Worm (Caenorhabditis elegans) whole organism, young adult: Measurements from ENCODE around the gene Y38F2AR.12.

Experiments used
- B0261.1 ChIP-seq: sonication (generic microtip); optimal IDR thresholded peaks from 2 replicates; lab custom pipeline; 2016; ENCODE audit warnings: mild to moderate bottlenecking, missing genetic modification characterization, moderate library complexity, missing compliant biosample characterization
- D2030.7 ChIP-seq: fragments of 200-800 bp; sonication (Bioruptor generic); IDR thresholded peaks from 2 replicates; pipeline ENCODE4 v1.3.6; 2022; ENCODE audit warnings: missing genetic modification reagents, missing genetic modification characterization, missing compliant biosample characterization
- F10E7.11 ChIP-seq: sonication (generic microtip); optimal IDR thresholded peaks from 2 replicates; lab custom pipeline; 2017; ENCODE audit warnings: mild to moderate bottlenecking, missing genetic modification characterization, moderate library complexity, missing compliant biosample characterization
- F33H1.4 ChIP-seq: fragments of 200-800 bp; sonication (Bioruptor generic); IDR thresholded peaks from 2 replicates; pipeline ENCODE4 v1.3.6; 2022; ENCODE audit warnings: missing genetic modification reagents, missing genetic modification characterization, missing compliant biosample characterization
- F39B2.1 ChIP-seq: fragments of 200-800 bp; sonication (Bioruptor generic); IDR thresholded peaks from 2 replicates; pipeline ENCODE4 v1.3.6; 2022; ENCODE audit warnings: missing genetic modification reagents, missing genetic modification characterization, missing compliant biosample characterization
- F55B11.4 ChIP-seq: sonication (generic microtip); optimal IDR thresholded peaks from 2 replicates; lab custom pipeline; 2016; ENCODE audit warnings: missing compliant biosample characterization, missing genetic modification characterization, borderline replicate concordance; ENCODE audit not compliant: insufficient read depth
- F57C9.4 ChIP-seq: sonication (generic microtip); optimal IDR thresholded peaks from 2 replicates; lab custom pipeline; 2017; ENCODE audit warnings: mild to moderate bottlenecking, missing genetic modification characterization, missing compliant biosample characterization
- T07F8.4 ChIP-seq: sonication (generic microtip); optimal IDR thresholded peaks from 2 replicates; lab custom pipeline; 2016; ENCODE audit warnings: mild to moderate bottlenecking, missing genetic modification characterization, moderate library complexity, missing compliant biosample characterization
- Y53G8AR.9 ChIP-seq: fragments of 200-800 bp; sonication (Bioruptor generic); conservative IDR thresholded peaks from 2 replicates; pipeline ENCODE4 v1.3.6; 2022; ENCODE audit warnings: missing genetic modification reagents, missing genetic modification characterization, missing compliant biosample characterization
- ZK185.1 ChIP-seq: sonication (generic microtip); optimal IDR thresholded peaks from 2 replicates; lab custom pipeline; 2016; ENCODE audit warnings: mild to moderate bottlenecking, missing genetic modification characterization, missing compliant biosample characterization; ENCODE audit not compliant: poor library complexity, severe bottlenecking
- akir-1 ChIP-seq: fragments of 200-800 bp; sonication (Bioruptor generic); optimal IDR thresholded peaks from 2 replicates; lab custom pipeline; 2018; ENCODE audit warnings: mild to moderate bottlenecking, missing genetic modification characterization, moderate library complexity, missing compliant biosample characterization
- ama-1 ChIP-seq, 3 experiments: fragments of 150-350 bp in 1 of 3; sonication (generic microtip) in 2 of 3; optimal IDR thresholded peaks; 2 replicates each; lab custom pipeline; 2014 to 2018; ENCODE audit warnings: missing biosample characterization in 2 of 3, missing genetic modification characterization in 2 of 3, missing genetic modification reagents in 2 of 3
- aptf-2 ChIP-seq: fragments of 200-800 bp; sonication (Bioruptor generic); conservative IDR thresholded peaks from 2 replicates; pipeline ENCODE4 v1.3.6; 2022; ENCODE audit warnings: missing genetic modification reagents, missing genetic modification characterization, missing compliant biosample characterization
- atf-7 ChIP-seq: sonication (generic microtip); optimal IDR thresholded peaks from 2 replicates; lab custom pipeline; 2017; ENCODE audit warnings: mild to moderate bottlenecking, missing genetic modification characterization, missing compliant biosample characterization
- attf-3 ChIP-seq: fragments of 200-800 bp; sonication (Bioruptor generic); conservative IDR thresholded peaks from 2 replicates; pipeline ENCODE4 v1.3.6; 2022; ENCODE audit warnings: missing genetic modification reagents, missing genetic modification characterization, missing compliant biosample characterization
- attf-5 ChIP-seq: fragments of 200-800 bp; sonication (Bioruptor generic); optimal IDR thresholded peaks from 2 replicates; lab custom pipeline; 2018; ENCODE audit warnings: mild to moderate bottlenecking, missing genetic modification characterization, missing compliant biosample characterization
- bed-2 ChIP-seq: fragments of 200-800 bp; sonication (Bioruptor generic); IDR thresholded peaks from 2 replicates; pipeline ENCODE4 v1.3.6; 2022; ENCODE audit warnings: missing genetic modification reagents, missing genetic modification characterization, missing compliant biosample characterization
- ccch-3 ChIP-seq: fragments of 200-800 bp; sonication (Bioruptor generic); optimal IDR thresholded peaks from 2 replicates; lab custom pipeline; 2018; ENCODE audit warnings: mild to moderate bottlenecking, missing genetic modification characterization, missing compliant biosample characterization
- ceh-40 ChIP-seq: fragments of 200-800 bp; sonication (Bioruptor generic); IDR thresholded peaks from 2 replicates; pipeline ENCODE4 v1.3.6; 2022; ENCODE audit warnings: missing genetic modification characterization, missing compliant biosample characterization
- ceh-58 ChIP-seq: fragments of 200-800 bp; sonication (Bioruptor generic); IDR thresholded peaks from 2 replicates; pipeline ENCODE4 v1.3.6; 2022; ENCODE audit warnings: missing genetic modification characterization, missing compliant biosample characterization
- ceh-91 ChIP-seq: fragments of 200-800 bp; sonication (Bioruptor generic); IDR thresholded peaks from 2 replicates; pipeline ENCODE4 v1.3.6; 2022; ENCODE audit warnings: missing genetic modification reagents, missing genetic modification characterization, missing compliant biosample characterization
- dpff-1 ChIP-seq: sonication (generic microtip); optimal IDR thresholded peaks from 2 replicates; lab custom pipeline; 2017; ENCODE audit warnings: mild to moderate bottlenecking, missing genetic modification characterization, missing compliant biosample characterization
- dpl-1 ChIP-seq: fragments of 150-350 bp; optimal IDR thresholded peaks from 2 replicates; lab custom pipeline; 2014; ENCODE audit warnings: missing biosample characterization, missing genetic modification reagents, missing genetic modification characterization
- efl-1 ChIP-seq: fragments of 150-350 bp; optimal IDR thresholded peaks from 2 replicates; lab custom pipeline; 2014; ENCODE audit warnings: missing biosample characterization, missing genetic modification reagents, missing genetic modification characterization
- egl-44 ChIP-seq: fragments of 200-800 bp; sonication (Bioruptor generic); IDR thresholded peaks from 2 replicates; pipeline ENCODE4 v1.3.6; 2022; ENCODE audit warnings: missing genetic modification reagents, missing genetic modification characterization, missing compliant biosample characterization
- hlh-26 ChIP-seq: fragments of 200-800 bp; sonication (Bioruptor generic); conservative IDR thresholded peaks from 2 replicates; pipeline ENCODE4 v1.3.6; 2022; ENCODE audit warnings: missing genetic modification reagents, missing genetic modification characterization, missing compliant biosample characterization
- hmg-1.2 ChIP-seq: fragments of 200-800 bp; sonication (Bioruptor generic); IDR thresholded peaks from 2 replicates; pipeline ENCODE4 v1.3.6; 2022; ENCODE audit warnings: missing genetic modification reagents, missing genetic modification characterization, missing compliant biosample characterization
- hmg-20 ChIP-seq: fragments of 200-800 bp; sonication (Bioruptor generic); IDR thresholded peaks from 2 replicates; pipeline ENCODE4 v1.3.6; 2022; ENCODE audit warnings: missing genetic modification reagents, missing genetic modification characterization, missing compliant biosample characterization
- let-526 ChIP-seq: fragments of 200-800 bp; sonication (Bioruptor generic); IDR thresholded peaks from 2 replicates; pipeline ENCODE4 v1.3.6; 2022; ENCODE audit warnings: missing genetic modification reagents, missing genetic modification characterization, missing compliant biosample characterization
- let-607 ChIP-seq, 2 experiments: fragments of 200-800 bp in 1 of 2; sonication (Bioruptor generic) in 1 of 2; sonication (generic microtip) in 1 of 2; optimal IDR thresholded peaks; 2 replicates each; lab custom pipeline; 2016 to 2018; ENCODE audit warnings: mild to moderate bottlenecking in 2 of 2, missing compliant biosample characterization in 2 of 2, missing genetic modification characterization in 2 of 2, moderate library complexity in 2 of 2, missing genotype in 1 of 2
- lin-26 ChIP-seq: fragments of 200-800 bp; sonication (Bioruptor generic); IDR thresholded peaks from 2 replicates; pipeline ENCODE4 v1.3.6; 2022; ENCODE audit warnings: missing genetic modification reagents, missing genetic modification characterization, missing compliant biosample characterization
- lin-40 ChIP-seq: sonication (generic microtip); optimal IDR thresholded peaks from 2 replicates; lab custom pipeline; 2016; ENCODE audit warnings: missing genetic modification characterization, mild to moderate bottlenecking, missing compliant biosample characterization, missing genotype, missing genetic modification reagents
- lin-54 ChIP-seq: fragments of 200-800 bp; sonication (Bioruptor generic); optimal IDR thresholded peaks from 2 replicates; lab custom pipeline; 2018; ENCODE audit warnings: mild to moderate bottlenecking, missing genetic modification characterization, missing compliant biosample characterization
- mcd-1 ChIP-seq: fragments of 200-800 bp; sonication (Bioruptor generic); IDR thresholded peaks from 2 replicates; pipeline ENCODE4 v1.3.6; 2022; ENCODE audit warnings: missing genetic modification reagents, missing genetic modification characterization, missing compliant biosample characterization
- mxl-1 ChIP-seq: sonication (generic microtip); optimal IDR thresholded peaks from 2 replicates; lab custom pipeline; 2016; ENCODE audit warnings: missing genetic modification characterization, missing compliant biosample characterization
- nhr-179 ChIP-seq: sonication (generic microtip); optimal IDR thresholded peaks from 2 replicates; lab custom pipeline; 2016; ENCODE audit warnings: mild to moderate bottlenecking, missing genetic modification characterization, missing compliant biosample characterization
- nhr-90 ChIP-seq: sonication (generic microtip); optimal IDR thresholded peaks from 2 replicates; lab custom pipeline; 2016; ENCODE audit warnings: missing genotype, mild to moderate bottlenecking, missing genetic modification characterization, missing compliant biosample characterization
- pbrm-1 ChIP-seq: fragments of 200-800 bp; sonication (Bioruptor generic); IDR thresholded peaks from 2 replicates; pipeline ENCODE4 v1.3.6; 2022; ENCODE audit warnings: missing genetic modification reagents, missing genetic modification characterization, missing compliant biosample characterization
- pha-4 ChIP-seq: fragments of 150-350 bp; sonication (generic microtip); optimal IDR thresholded peaks from 2 replicates; lab custom pipeline; 2014; ENCODE audit warnings: missing biosample characterization, missing genetic modification reagents, missing genetic modification characterization
- rpc-1 ChIP-seq, 2 experiments: fragments of 150-350 bp in 1 of 2; sonication (generic microtip) in 1 of 2; optimal IDR thresholded peaks; 2 replicates each; lab custom pipeline; 2014 to 2018; ENCODE audit warnings: missing biosample characterization in 1 of 2, missing genetic modification characterization in 1 of 2, missing genetic modification reagents in 1 of 2, missing genotype in 1 of 2
- snpc-1.1 ChIP-seq: sonication (generic microtip); optimal IDR thresholded peaks from 2 replicates; lab custom pipeline; 2017; ENCODE audit warnings: missing genetic modification characterization, mild to moderate bottlenecking, missing compliant biosample characterization, antibody characterized with exemption, moderate library complexity, missing genotype, missing genetic modification reagents; ENCODE audit not compliant: insufficient read depth
- snpc-3.4 ChIP-seq: sonication (generic microtip); optimal IDR thresholded peaks from 2 replicates; lab custom pipeline; 2017; ENCODE audit warnings: missing genetic modification characterization, mild to moderate bottlenecking, missing compliant biosample characterization, antibody characterized with exemption, moderate library complexity, missing genotype, missing genetic modification reagents
- ztf-18 ChIP-seq: sonication (generic microtip); optimal IDR thresholded peaks from 2 replicates; lab custom pipeline; 2016; ENCODE audit warnings: missing genotype, mild to moderate bottlenecking, missing genetic modification characterization, missing compliant biosample characterization
- ztf-22 ChIP-seq: fragments of 200-800 bp; sonication (Bioruptor generic); optimal IDR thresholded peaks from 2 replicates; lab custom pipeline; 2018; ENCODE audit warnings: mild to moderate bottlenecking, missing genetic modification characterization, moderate library complexity, missing compliant biosample characterization
- ztf-6 ChIP-seq: fragments of 200-800 bp; sonication (Bioruptor generic); IDR thresholded peaks from 2 replicates; pipeline ENCODE4 v1.3.6; 2022; ENCODE audit warnings: missing genetic modification reagents, missing genetic modification characterization, missing compliant biosample characterization

Y38F2AR.12 gene

DNA sequence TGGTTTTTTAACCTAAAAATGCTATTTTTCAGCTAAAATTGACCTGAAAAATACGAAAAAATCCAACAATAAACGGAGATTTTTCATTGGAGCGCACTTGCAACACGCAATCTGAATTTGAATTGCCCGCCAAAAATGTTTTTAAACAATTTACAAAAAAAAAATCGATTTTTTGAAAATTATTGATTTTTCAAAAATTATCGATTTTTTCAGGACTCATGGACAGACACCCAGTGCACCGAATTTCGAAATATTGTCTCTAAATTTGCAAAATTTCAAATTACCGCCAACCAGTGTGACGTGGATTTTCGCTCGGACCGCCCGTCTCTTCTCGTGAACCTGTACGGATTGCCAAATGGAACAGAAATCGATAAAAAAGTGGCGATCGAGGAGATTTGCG lies 20.4 kb downstream of the Y38F2AR.12 start:
- TF ChIP-seq snpc-1.1 (tag; lab: Kevin White, UChicago) (no peak), hmg-1.2 (GFP tag; lab: Robert Waterston, UW) (no peak), pha-4 (no peak), akir-1 (GFP tag; lab: Kevin White, UChicago) (no peak), F57C9.4 (tag; lab: Kevin White, UChicago) (no peak), ceh-91 (GFP tag; lab: Robert Waterston, UW) (no peak), ztf-22 (GFP tag; lab: Kevin White, UChicago) (no peak), ama-1 (optimal IDR thresholded peaks at IDR 0.05; lab: Kevin White, UChicago) (no peak), ama-1 (GFP tag; optimal IDR thresholded peaks at IDR 0.05; lab: Kevin White, UChicago) (no peak), snpc-3.4 (tag; lab: Kevin White, UChicago) (no peak), mcd-1 (GFP tag; lab: Robert Waterston, UW) (no peak), D2030.7 (GFP tag; lab: Robert Waterston, UW) (no peak), ccch-3 (no peak), T07F8.4 (tag; lab: Kevin White, UChicago) (no peak), lin-26 (no peak), rpc-1 (optimal IDR thresholded peaks at IDR 0.05; lab: Kevin White, UChicago) (no peak), rpc-1 (tag; optimal IDR thresholded peaks at IDR 0.05; lab: Kevin White, UChicago) (no peak), attf-5 (GFP tag; lab: Kevin White, UChicago) (no peak), nhr-179 (tag; lab: Kevin White, UChicago) (no peak)

DNA sequence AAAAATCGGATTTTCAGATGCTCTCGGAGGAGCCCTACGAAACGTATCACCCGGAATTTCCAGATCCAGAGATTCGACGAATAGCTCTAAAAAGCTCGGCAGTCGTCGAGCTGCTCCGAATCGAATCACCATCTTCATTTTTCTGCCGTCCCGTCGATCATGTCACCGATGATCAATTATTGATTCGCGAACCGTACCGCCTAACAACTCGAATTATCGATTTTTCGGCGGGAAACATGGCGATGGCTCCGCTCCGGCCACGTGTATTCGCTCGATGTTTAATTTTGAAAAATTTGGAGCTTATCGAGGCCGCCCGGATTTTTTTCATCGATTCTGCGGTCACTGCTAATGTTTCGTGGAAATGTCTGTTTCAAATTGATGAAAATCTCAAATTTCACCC lies 21.4 kb downstream of the Y38F2AR.12 start, which contains the start of gene eri-5:
eri-5 (plus strand) TSS at position 18 of the 400 bp plus-strand sequence.
- TF ChIP-seq F33H1.4 (GFP tag; lab: Robert Waterston, UW), result no peak
- no peak for TF ChIP-seq hmg-20 (GFP tag; lab: Robert Waterston, UW)
- TF ChIP-seq efl-1, result no peak
- no peak for TF ChIP-seq snpc-1.1 (tag; lab: Kevin White, UChicago)
- TF ChIP-seq lin-40 (tag; lab: Kevin White, UChicago), result no peak
- no peak for TF ChIP-seq mcd-1 (GFP tag; lab: Robert Waterston, UW)
- TF ChIP-seq F10E7.11, result no peak
- no peak for TF ChIP-seq mxl-1 (tag; lab: Kevin White, UChicago)
- TF ChIP-seq let-607 (tag; optimal IDR thresholded peaks at IDR 0.05; lab: Kevin White, UChicago), result no peak

DNA sequence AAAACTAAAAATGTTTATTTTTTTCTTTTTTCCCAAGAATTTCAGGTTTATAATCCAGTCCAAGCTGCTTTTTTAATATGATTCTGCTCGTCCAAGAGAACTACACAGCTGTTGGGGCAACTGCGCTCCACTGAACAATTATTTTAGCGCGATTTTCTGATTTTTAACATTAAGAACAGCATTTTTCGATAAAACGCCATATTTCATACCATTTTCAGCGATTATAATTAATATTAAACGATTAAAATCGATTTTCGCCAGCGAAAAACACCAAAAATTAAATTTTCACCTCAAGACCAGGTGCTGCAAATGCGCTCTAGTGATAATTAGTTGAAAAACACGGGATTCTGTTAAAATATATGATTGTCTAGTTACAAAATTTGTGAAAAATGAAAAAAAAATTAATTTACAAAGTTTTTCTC lies 22.0 kb downstream of the Y38F2AR.12 start:
- peak; percentile 41 for TF ChIP-seq ztf-18 (tag; lab: Kevin White, UChicago)
- no peak for TF ChIP-seq ceh-40
- TF ChIP-seq attf-3 (GFP tag; lab: Robert Waterston, UW), result no peak
- TF ChIP-seq nhr-90 (tag; lab: Kevin White, UChicago), result no peak
- TF ChIP-seq lin-54 (GFP tag; lab: Kevin White, UChicago), result peak; percentile 63
- peak; percentile 72 for TF ChIP-seq pbrm-1 (GFP tag; lab: Robert Waterston, UW)
- peak; percentile 72; the same call in 1 of the 2 replicates for TF ChIP-seq Y53G8AR.9
- TF ChIP-seq dpl-1 (GFP tag; lab: Kevin White, UChicago), result no peak
- no peak for TF ChIP-seq egl-44
- TF ChIP-seq dpff-1 (tag; lab: Kevin White, UChicago), result peak; percentile 52
- peak; percentile 46 for TF ChIP-seq F10E7.11
- no peak for TF ChIP-seq hlh-26 (GFP tag; lab: Robert Waterston, UW)
- peak; percentile 35 for TF ChIP-seq B0261.1 (tag; lab: Kevin White, UChicago)
- no peak for TF ChIP-seq let-526 (GFP tag; lab: Robert Waterston, UW)
- TF ChIP-seq ztf-6 (GFP tag; lab: Robert Waterston, UW), result no peak
- no peak for TF ChIP-seq aptf-2 (GFP tag; lab: Robert Waterston, UW)
- peak; percentile 61 for TF ChIP-seq atf-7 (tag; lab: Kevin White, UChicago)
- TF ChIP-seq ceh-58 (GFP tag; lab: Robert Waterston, UW), result no peak
- no peak for TF ChIP-seq bed-2 (GFP tag; lab: Robert Waterston, UW)
- TF ChIP-seq F55B11.4 (tag; lab: Kevin White, UChicago), result no peak
- 0 out of 2 replicates have a peak, but pooled peaks have one; percentile 51 for TF ChIP-seq F39B2.1
- TF ChIP-seq ZK185.1 (tag; lab: Kevin White, UChicago), result no peak
